Worm (Caenorhabditis elegans) whole organism, early embryonic: Measurements from ENCODE around the gene clec-258.

ENCODE experiments used
- B0310.2 ChIP-seq: sonication (generic microtip); optimal IDR thresholded peaks from 2 replicates; lab custom pipeline; 2016; ENCODE audit warnings: mild to moderate bottlenecking, missing genetic modification characterization, missing compliant biosample characterization
- F13C5.2 ChIP-seq: sonication (generic microtip); optimal IDR thresholded peaks from 2 replicates; lab custom pipeline; 2017; ENCODE audit warnings: mild to moderate bottlenecking, missing genetic modification characterization, inconsistent platforms, missing compliant biosample characterization
- aly-1 ChIP-seq: sonication (generic microtip); optimal IDR thresholded peaks from 2 replicates; lab custom pipeline; 2016; ENCODE audit warnings: missing genetic modification characterization, missing compliant biosample characterization
- ama-1 ChIP-seq: fragments of 150-350 bp; optimal IDR thresholded peaks from 2 replicates; lab custom pipeline; 2014
- ceh-13 ChIP-seq: fragments of 200-800 bp; sonication (Bioruptor generic); optimal IDR thresholded peaks from 2 replicates; lab custom pipeline; 2018; ENCODE audit warnings: mild to moderate bottlenecking, missing genetic modification characterization, missing compliant biosample characterization
- ceh-36 ChIP-seq: sonication (generic microtip); optimal IDR thresholded peaks from 2 replicates; lab custom pipeline; 2016; ENCODE audit warnings: missing genetic modification characterization, inconsistent platforms, missing compliant biosample characterization
- ets-7 ChIP-seq: sonication (generic microtip); optimal IDR thresholded peaks from 2 replicates; lab custom pipeline; 2016; ENCODE audit warnings: missing genotype, missing genetic modification characterization, missing compliant biosample characterization
- flt-1 ChIP-seq: fragments of 200-800 bp; sonication (Bioruptor generic); IDR thresholded peaks from 2 replicates; pipeline ENCODE4 v1.3.6; 2022; ENCODE audit warnings: missing genetic modification characterization, missing compliant biosample characterization
- hmbx-1 ChIP-seq: sonication (generic microtip); optimal IDR thresholded peaks from 2 replicates; lab custom pipeline; 2016; ENCODE audit warnings: mild to moderate bottlenecking, missing genetic modification characterization, missing compliant biosample characterization
- hmg-4 ChIP-seq: fragments of 200-800 bp; sonication (Bioruptor generic); optimal IDR thresholded peaks from 2 replicates; lab custom pipeline; 2018; ENCODE audit warnings: mild to moderate bottlenecking, missing genetic modification characterization, missing compliant biosample characterization
- hnd-1 ChIP-seq: sonication (generic microtip); optimal IDR thresholded peaks from 2 replicates; lab custom pipeline; 2016; ENCODE audit warnings: missing genetic modification characterization, missing compliant biosample characterization
- pes-1 ChIP-seq: fragments of 200-800 bp; sonication (Bioruptor generic); IDR thresholded peaks from 2 replicates; pipeline ENCODE4 v1.3.6; 2022; ENCODE audit warnings: missing genetic modification reagents, missing genetic modification characterization, missing compliant biosample characterization
- scrt-1 ChIP-seq: fragments of 200-800 bp; sonication (Bioruptor generic); IDR thresholded peaks from 2 replicates; pipeline ENCODE4 v1.3.6; 2022; ENCODE audit warnings: missing genetic modification characterization, missing compliant biosample characterization
- sea-1 ChIP-seq: fragments of 200-800 bp; sonication (Bioruptor generic); conservative IDR thresholded peaks from 2 replicates; pipeline ENCODE4 v1.3.6; 2022; ENCODE audit warnings: missing genetic modification characterization, missing compliant biosample characterization
- tbx-11 ChIP-seq: fragments of 200-800 bp; sonication (Bioruptor generic); IDR thresholded peaks from 2 replicates; pipeline ENCODE4 v1.3.6; 2022; ENCODE audit warnings: missing genetic modification characterization, missing compliant biosample characterization
- tbx-37 ChIP-seq: fragments of 200-800 bp; sonication (Bioruptor generic); conservative IDR thresholded peaks from 2 replicates; pipeline ENCODE4 v1.3.6; 2022; ENCODE audit warnings: missing genetic modification reagents, missing genetic modification characterization, missing compliant biosample characterization
- tra-4 ChIP-seq: sonication (generic microtip); optimal IDR thresholded peaks from 2 replicates; lab custom pipeline; 2017; ENCODE audit warnings: missing genetic modification characterization, missing compliant biosample characterization

The clec-258 gene

ce11 chrV:19802797-19803196 is 14.6 kb downstream of the clec-258 start:
- no peak for TF ChIP-seq ets-7 (tag; lab: Kevin White, UChicago)
- no peak for TF ChIP-seq pes-1 (GFP tag; lab: Robert Waterston, UW)
- TF ChIP-seq ceh-13 = no peak
- no peak for TF ChIP-seq hmg-4 (GFP tag; lab: Kevin White, UChicago)
- no peak for TF ChIP-seq flt-1
- TF ChIP-seq ama-1 (lab: Kevin White, UChicago) = no peak
- TF ChIP-seq sea-1 (GFP tag; lab: Robert Waterston, UW) = no peak
- TF ChIP-seq ceh-36 (tag; lab: Kevin White, UChicago) = no peak
- no peak for TF ChIP-seq aly-1
- no peak for TF ChIP-seq tbx-37 (GFP tag; lab: Robert Waterston, UW)
- no peak for TF ChIP-seq tbx-11
- TF ChIP-seq B0310.2 (tag; lab: Kevin White, UChicago) = no peak
- TF ChIP-seq hnd-1 = no peak

DNA sequence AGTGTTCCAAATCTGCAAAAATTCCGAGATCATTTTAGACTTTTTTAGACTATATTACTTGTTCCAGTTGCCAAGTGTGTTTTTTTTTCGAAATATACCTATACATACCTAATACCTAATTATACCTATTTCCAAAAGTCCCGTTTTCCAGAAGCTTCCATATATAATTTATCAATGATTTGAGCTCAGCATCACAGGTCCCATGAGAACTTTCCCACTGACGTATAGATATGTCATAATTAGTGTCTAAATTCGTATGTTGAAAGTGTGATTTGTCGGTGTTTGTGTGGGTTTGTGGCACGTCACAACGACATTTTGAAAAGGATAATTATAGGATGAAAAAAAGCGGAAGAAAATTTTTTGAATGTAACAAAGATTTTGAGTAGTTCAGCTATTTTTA is 17.3 kb downstream of the clec-258 start:
- TF ChIP-seq tra-4 (tag; lab: Kevin White, UChicago) (no peak), ama-1 (lab: Kevin White, UChicago) (no peak), aly-1 (no peak), B0310.2 (tag; lab: Kevin White, UChicago) (no peak), ceh-36 (tag; lab: Kevin White, UChicago) (no peak), tbx-11 (no peak), ceh-13 (no peak), F13C5.2 (tag; lab: Kevin White, UChicago) (no peak), scrt-1 (GFP tag; lab: Robert Waterston, UW) (no peak), hmbx-1 (tag; lab: Kevin White, UChicago) (no peak), hmg-4 (GFP tag; lab: Kevin White, UChicago) (no peak), pes-1 (GFP tag; lab: Robert Waterston, UW) (no peak), hnd-1 (no peak), flt-1 (no peak), tbx-37 (GFP tag; lab: Robert Waterston, UW) (no peak), sea-1 (GFP tag; lab: Robert Waterston, UW) (no peak), ets-7 (tag; lab: Kevin White, UChicago) (no peak)

DNA sequence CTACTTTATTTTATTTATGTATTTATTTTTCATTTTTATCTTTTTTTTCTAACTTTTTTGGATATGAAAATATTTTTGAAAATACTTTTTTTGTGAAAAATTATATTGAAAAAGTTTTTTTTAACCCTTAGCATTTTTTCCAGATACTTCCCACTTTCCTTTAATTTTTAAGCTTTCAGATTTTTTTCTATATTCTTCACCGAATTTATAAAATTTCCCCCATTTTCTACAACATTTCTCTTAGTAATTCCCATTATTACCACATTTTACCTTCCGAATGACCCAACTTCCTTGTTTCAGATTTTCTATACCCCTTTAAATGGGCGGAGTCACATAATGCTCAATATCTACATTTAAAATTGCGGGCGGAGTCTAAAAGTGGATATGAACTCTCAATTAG is 26.6 kb downstream of the clec-258 start, which contains the start of gene daf-28:
Gene daf-28 (plus strand): TSS at position 301 of the 400 bp plus-strand sequence.
- TF ChIP-seq scrt-1 (GFP tag; lab: Robert Waterston, UW) (no peak), hmg-4 (GFP tag; lab: Kevin White, UChicago) (no peak), tbx-37 (GFP tag; lab: Robert Waterston, UW) (no peak), flt-1 (no peak), B0310.2 (tag; lab: Kevin White, UChicago) (no peak), hmbx-1 (tag; lab: Kevin White, UChicago) (no peak), aly-1 (no peak)

- TF ChIP-seq ama-1 (lab: Kevin White, UChicago) (no peak), ets-7 (tag; lab: Kevin White, UChicago) (no peak), ceh-36 (tag; lab: Kevin White, UChicago) (peak; percentile 87)
Observed at ce11 chrV:19820178-19820577, 31.9 kb downstream of the clec-258 start.

ce11 chrV:19822093-19822492 is 33.9 kb downstream of the clec-258 start, which contains the start of gene Y116F11B.17:
Y116F11B.17 (minus strand) TSS chrV:19822193.
- TF ChIP-seq tbx-37 (GFP tag; lab: Robert Waterston, UW) (no peak), tbx-11 (no peak), ceh-36 (tag; lab: Kevin White, UChicago) (no peak), tra-4 (tag; lab: Kevin White, UChicago) (no peak), aly-1 (no peak), sea-1 (GFP tag; lab: Robert Waterston, UW) (no peak), ets-7 (tag; lab: Kevin White, UChicago) (no peak)

ce11 chrV:19827481-19827880 is 39.2 kb downstream of the clec-258 start:
- TF ChIP-seq ceh-36 (tag; lab: Kevin White, UChicago) (peak; percentile 71), ets-7 (tag; lab: Kevin White, UChicago) (no peak), F13C5.2 (tag; lab: Kevin White, UChicago) (no peak)

- TF ChIP-seq ama-1 (lab: Kevin White, UChicago) = no peak
- peak; percentile 88 for TF ChIP-seq ceh-36 (tag; lab: Kevin White, UChicago)
Observed at ce11 chrV:19829225-19829624, 41.0 kb downstream of the clec-258 start.

- TF ChIP-seq tbx-37 (GFP tag; lab: Robert Waterston, UW) (no peak), sea-1 (GFP tag; lab: Robert Waterston, UW) (no peak), hmg-4 (GFP tag; lab: Kevin White, UChicago) (no peak), F13C5.2 (tag; lab: Kevin White, UChicago) (no peak), ceh-13 (no peak), pes-1 (GFP tag; lab: Robert Waterston, UW) (no peak), aly-1 (no peak), tbx-11 (no peak), scrt-1 (GFP tag; lab: Robert Waterston, UW) (no peak), hnd-1 (no peak), tra-4 (tag; lab: Kevin White, UChicago) (no peak), ets-7 (tag; lab: Kevin White, UChicago) (no peak), hmbx-1 (tag; lab: Kevin White, UChicago) (no peak), ceh-36 (tag; lab: Kevin White, UChicago) (no peak), ama-1 (lab: Kevin White, UChicago) (no peak), B0310.2 (tag; lab: Kevin White, UChicago) (no peak), flt-1 (no peak)
Observed at ce11 chrV:19830815-19831214, 42.6 kb downstream of the clec-258 start, which contains the start of gene pcp-4. pcp-4 (minus strand) TSS chrV:19831011.
